Fruit fly (Drosophila melanogaster) whole organism, adult: ENCODE measurements around the gene CG7110.
A peak's percentile ranks its signal among the peaks of the same experiment; 100 is the strongest.

ENCODE experiments used
- CG11617 ChIP-seq: fragments of 200-800 bp; sonication (Bioruptor generic); optimal IDR thresholded peaks from 2 replicates; lab custom pipeline; 2017; ENCODE audit warnings: mild to moderate bottlenecking, missing biosample characterization, missing genetic modification reagents, missing genetic modification characterization
- CG12768 ChIP-seq: fragments of 200-800 bp; sonication (Bioruptor generic); optimal IDR thresholded peaks from 2 replicates; lab custom pipeline; 2017; ENCODE audit warnings: missing biosample characterization, missing genetic modification characterization, mild to moderate bottlenecking, moderate library complexity, missing genetic modification reagents
- CG14711 ChIP-seq: fragments of 200-800 bp; sonication (Bioruptor generic); optimal IDR thresholded peaks from 2 replicates; lab custom pipeline; 2018; ENCODE audit warnings: missing biosample characterization, mild to moderate bottlenecking, missing genetic modification characterization, moderate library complexity
- CG1620 ChIP-seq: fragments of 200-800 bp; sonication (Bioruptor generic); optimal IDR thresholded peaks from 2 replicates; lab custom pipeline; 2016; ENCODE audit warnings: missing biosample characterization, missing genetic modification characterization
- CG33017 ChIP-seq: fragments of 200-800 bp; sonication (Bioruptor generic); optimal IDR thresholded peaks from 2 replicates; lab custom pipeline; 2018; ENCODE audit warnings: missing biosample characterization, mild to moderate bottlenecking, missing genetic modification characterization, moderate library complexity
- CG5204 ChIP-seq: fragments of 200-800 bp; sonication (Bioruptor generic); optimal IDR thresholded peaks from 2 replicates; lab custom pipeline; 2016; ENCODE audit warnings: missing biosample characterization, missing genetic modification characterization
- CG7045 ChIP-seq: fragments of 200-800 bp; sonication (Bioruptor generic); optimal IDR thresholded peaks from 2 replicates; lab custom pipeline; 2017; ENCODE audit warnings: missing biosample characterization, mild to moderate bottlenecking, missing genetic modification characterization
- CG7101 ChIP-seq: fragments of 200-800 bp; sonication (Bioruptor generic); optimal IDR thresholded peaks from 2 replicates; lab custom pipeline; 2018; ENCODE audit warnings: missing biosample characterization, mild to moderate bottlenecking, missing genetic modification characterization, moderate library complexity
- Clk ChIP-seq: fragments of 200-800 bp; sonication (Bioruptor generic); optimal IDR thresholded peaks from 2 replicates; lab custom pipeline; 2017; ENCODE audit warnings: missing biosample characterization, missing genetic modification characterization
- Crg-1 ChIP-seq: fragments of 200-800 bp; sonication (Bioruptor generic); optimal IDR thresholded peaks from 2 replicates; lab custom pipeline; 2016; ENCODE audit warnings: missing biosample characterization, missing genetic modification characterization
- Hr96 ChIP-seq: fragments of 200-800 bp; sonication (Bioruptor generic); optimal IDR thresholded peaks from 2 replicates; lab custom pipeline; 2016; ENCODE audit warnings: missing biosample characterization, missing genetic modification characterization
- Mnt ChIP-seq: fragments of 200-800 bp; sonication (Bioruptor generic); optimal IDR thresholded peaks from 2 replicates; lab custom pipeline; 2016; ENCODE audit warnings: missing biosample characterization, mild to moderate bottlenecking, missing genetic modification characterization
- bab1 ChIP-seq: fragments of 200-800 bp; sonication (Bioruptor generic); optimal IDR thresholded peaks from 3 replicates; lab custom pipeline; 2019; ENCODE audit warnings: missing biosample characterization, mild to moderate bottlenecking, missing genetic modification characterization, moderate library complexity
- cic ChIP-seq: fragments of 200-800 bp; sonication (Bioruptor generic); optimal IDR thresholded peaks from 2 replicates; lab custom pipeline; 2017; ENCODE audit warnings: missing biosample characterization, mild to moderate bottlenecking, missing genetic modification characterization, moderate library complexity
- cnc ChIP-seq, 2 experiments: fragments of >200 bp; optimal IDR thresholded peaks; 2 replicates each; lab custom pipeline; 2017
- kay ChIP-seq: fragments of 200-800 bp; sonication (Bioruptor generic); peaks from one replicate; lab custom pipeline; 2016; ENCODE audit warnings: missing biosample characterization, missing genetic modification characterization, borderline replicate concordance
- ovo ChIP-seq: fragments of 200-800 bp; sonication (Bioruptor generic); optimal IDR thresholded peaks from 2 replicates; lab custom pipeline; 2016; ENCODE audit warnings: missing biosample characterization, missing genetic modification characterization
- pad ChIP-seq: fragments of 200-800 bp; sonication (Bioruptor generic); optimal IDR thresholded peaks from 3 replicates; lab custom pipeline; 2017; ENCODE audit warnings: missing biosample characterization, missing genetic modification characterization, mild to moderate bottlenecking, moderate library complexity, missing genetic modification reagents
- tj ChIP-seq: fragments of 200-800 bp; sonication (Bioruptor generic); optimal IDR thresholded peaks from 3 replicates; lab custom pipeline; 2017; ENCODE audit warnings: missing biosample characterization, mild to moderate bottlenecking, missing genetic modification characterization, moderate library complexity
- toe ChIP-seq: fragments of 200-800 bp; sonication (Bioruptor generic); optimal IDR thresholded peaks from 2 replicates; lab custom pipeline; 2016; ENCODE audit warnings: missing biosample characterization, missing genetic modification characterization

Gene CG7110

dm6 chr2L:13398614-13399161 is at the start of gene CG7110, which contains the start of gene CG10859:
CG7110 (plus strand) TSS chr2L:13398991.
CG10859 (minus strand) TSS chr2L:13398664.
- TF ChIP-seq cic (GFP tag; lab: Kevin White, UChicago) (no peak), CG5204 (GFP tag; lab: Kevin White, UChicago) (no peak), CG12768 (GFP tag; lab: Kevin White, UChicago) (no peak), CG1620 (GFP tag; lab: Kevin White, UChicago) (peak; percentile 18), ovo (peak; percentile 11), CG11617 (GFP tag; lab: Kevin White, UChicago) (peak; percentile 5), tj (GFP tag; lab: Kevin White, UChicago) (no peak), kay (GFP tag; lab: Kevin White, UChicago) (no peak), Mnt (GFP tag; lab: Kevin White, UChicago) (peak; percentile 41), bab1 (GFP tag; lab: Kevin White, UChicago) (peak; percentile 97), Hr96 (GFP tag; lab: Kevin White, UChicago) (no peak), pad (peak; percentile 28), CG7045 (peak; percentile 44), CG33017 (tag; lab: Kevin White, UChicago) (peak; percentile 25), toe (GFP tag; lab: Kevin White, UChicago) (no peak), cnc (optimal IDR thresholded peaks at IDR 0.05; lab: Kevin White, UChicago) (no peak), CG14711 (tag; lab: Kevin White, UChicago) (peak; percentile 46), CG7101 (tag; lab: Kevin White, UChicago) (peak; percentile 72), Clk (no peak), Crg-1 (GFP tag; lab: Kevin White, UChicago) (peak; percentile 50)

DNA sequence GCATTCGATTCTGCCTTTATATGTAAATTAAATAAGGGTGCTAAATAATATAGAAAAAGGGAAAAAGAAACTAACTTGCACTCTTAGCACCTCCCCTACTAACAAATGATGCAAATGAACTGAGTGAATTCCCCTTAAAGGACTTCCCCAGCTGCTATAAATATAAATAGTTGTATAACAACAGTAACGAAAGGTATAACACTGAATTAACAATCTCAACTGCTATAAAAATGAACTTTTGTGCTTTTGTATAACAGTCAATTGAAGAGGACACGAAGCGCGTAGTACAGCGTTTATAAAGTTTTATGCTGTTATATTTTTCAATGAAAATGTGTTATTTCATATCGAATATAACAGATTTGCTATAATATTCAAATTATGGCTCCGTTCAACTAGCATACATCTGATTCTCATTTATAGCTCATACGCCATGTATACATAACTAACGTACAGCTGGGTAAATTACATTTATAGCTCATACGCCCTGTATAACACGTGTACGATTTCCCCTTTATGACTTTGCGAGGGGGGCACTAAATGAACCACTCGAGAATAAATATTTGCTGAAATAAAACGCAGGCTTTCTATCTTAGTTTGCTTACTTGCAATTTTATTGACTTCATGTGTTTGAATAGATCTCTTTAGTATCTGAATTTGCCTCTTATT is 49.4 kb upstream of the CG7110 start:
- TF ChIP-seq Mnt (GFP tag; lab: Kevin White, UChicago) = no peak
- TF ChIP-seq cic (GFP tag; lab: Kevin White, UChicago) = no peak
- TF ChIP-seq Clk = no peak
- no peak for TF ChIP-seq cnc (optimal IDR thresholded peaks at IDR 0.05; lab: Kevin White, UChicago)
- peak; percentile 15 for TF ChIP-seq CG7101 (tag; lab: Kevin White, UChicago)
- peak; percentile 94 for TF ChIP-seq pad
- no peak for TF ChIP-seq Crg-1 (GFP tag; lab: Kevin White, UChicago)
- no peak for TF ChIP-seq CG33017 (tag; lab: Kevin White, UChicago)
- no peak for TF ChIP-seq CG14711 (tag; lab: Kevin White, UChicago)
- TF ChIP-seq kay (GFP tag; lab: Kevin White, UChicago) = peak; percentile 38
- no peak for TF ChIP-seq CG12768 (GFP tag; lab: Kevin White, UChicago)

- no peak for TF ChIP-seq CG12768 (GFP tag; lab: Kevin White, UChicago)
- TF ChIP-seq CG11617 (GFP tag; lab: Kevin White, UChicago) = no peak
- TF ChIP-seq CG14711 (tag; lab: Kevin White, UChicago) = no peak
- no peak for TF ChIP-seq pad
- no peak for TF ChIP-seq Crg-1 (GFP tag; lab: Kevin White, UChicago)
- no peak for TF ChIP-seq tj (GFP tag; lab: Kevin White, UChicago)
Measured at dm6 chr2L:13354580-13355347, 44.0 kb upstream of the CG7110 start, which contains the start of gene CG9395. CG9395 (minus strand) TSS chr2L:13355073.

DNA sequence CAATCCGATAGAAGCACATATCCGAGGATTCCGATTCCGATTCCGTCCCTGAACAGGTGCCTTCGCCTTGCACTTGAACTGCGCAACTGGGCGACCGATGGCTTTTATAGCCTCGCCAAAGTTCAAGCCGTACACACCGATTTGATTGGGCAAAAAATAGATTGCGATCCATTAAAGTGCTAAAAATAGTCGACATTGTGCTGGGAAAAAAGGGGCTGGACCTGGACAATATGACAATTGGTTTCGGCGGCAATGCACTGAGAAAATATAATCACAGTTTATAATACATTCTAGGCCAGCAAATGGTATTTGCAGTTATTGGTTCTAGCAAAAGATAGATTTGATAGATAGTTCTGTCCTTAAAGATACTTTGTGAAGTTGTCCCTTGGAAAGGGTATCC is 37.3 kb upstream of the CG7110 start, which contains the start of gene CG9377:
CG9377 (minus strand) TSS at position 101 of the 400 bp plus-strand sequence.
- TF ChIP-seq CG33017 (tag; lab: Kevin White, UChicago) (no peak), CG7045 (no peak), cic (GFP tag; lab: Kevin White, UChicago) (no peak), CG14711 (tag; lab: Kevin White, UChicago) (no peak), ovo (no peak)

dm6 chr2L:13362953-13363352 is 35.8 kb upstream of the CG7110 start:
- no peak for TF ChIP-seq Clk
- no peak for TF ChIP-seq tj (GFP tag; lab: Kevin White, UChicago)
- peak; percentile 52 for TF ChIP-seq kay (GFP tag; lab: Kevin White, UChicago)

DNA sequence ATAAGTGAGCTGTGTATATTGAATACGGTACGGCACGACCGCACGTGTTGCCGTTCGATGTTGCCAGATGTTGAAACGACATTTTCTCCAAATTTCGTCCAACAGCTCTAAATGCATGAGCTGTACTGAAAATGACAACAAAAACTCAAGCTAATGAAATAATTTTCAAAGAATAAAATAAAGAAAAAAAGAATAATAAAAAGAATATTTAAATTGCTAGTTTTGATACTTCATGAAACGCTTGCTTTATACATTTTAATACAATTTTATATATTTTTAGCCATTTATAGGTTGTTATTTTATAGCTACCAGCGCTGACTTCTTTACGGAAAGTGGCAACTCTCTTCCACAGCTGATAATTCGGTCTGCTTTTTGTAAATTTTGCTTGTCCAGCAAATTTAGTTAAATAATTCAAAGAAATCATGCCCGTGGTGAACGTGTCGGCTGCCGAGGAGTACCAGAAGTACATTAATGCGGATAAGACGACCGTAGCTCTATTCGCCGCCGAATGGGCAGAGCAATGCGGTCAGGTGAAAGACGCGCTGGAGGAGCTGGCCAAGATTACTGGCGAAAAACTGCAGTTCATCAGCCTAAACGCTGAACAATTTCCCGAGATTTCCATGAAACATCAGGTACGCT is 32.6 kb upstream of the CG7110 start, which contains the start of the genes Nnp-1 and Grx3:
Nnp-1 (minus strand) TSS at position 81 of the 639 bp plus-strand sequence.
Grx3 (plus strand) TSS at position 339 of the 639 bp plus-strand sequence.
- TF ChIP-seq CG7045 (peak; percentile 72), Clk (no peak), cic (GFP tag; lab: Kevin White, UChicago) (peak; percentile 43), toe (GFP tag; lab: Kevin White, UChicago) (peak; percentile 54), kay (GFP tag; lab: Kevin White, UChicago) (no peak), CG33017 (tag; lab: Kevin White, UChicago) (peak; percentile 68), Hr96 (GFP tag; lab: Kevin White, UChicago) (no peak), cnc (optimal IDR thresholded peaks at IDR 0.05; lab: Kevin White, UChicago) (no peak), pad (peak; percentile 54), Crg-1 (GFP tag; lab: Kevin White, UChicago) (peak; percentile 40), CG14711 (tag; lab: Kevin White, UChicago) (peak; percentile 87), CG11617 (GFP tag; lab: Kevin White, UChicago) (peak; percentile 68), CG5204 (GFP tag; lab: Kevin White, UChicago) (peak; percentile 16), ovo (peak; percentile 45), bab1 (GFP tag; lab: Kevin White, UChicago) (peak; percentile 80), tj (GFP tag; lab: Kevin White, UChicago) (peak; percentile 98), CG1620 (GFP tag; lab: Kevin White, UChicago) (peak; percentile 48), CG12768 (GFP tag; lab: Kevin White, UChicago) (peak; percentile 48), Mnt (GFP tag; lab: Kevin White, UChicago) (peak; percentile 98), CG7101 (tag; lab: Kevin White, UChicago) (peak; percentile 78)
